Worm (Caenorhabditis elegans) whole organism, late embryonic: ENCODE measurements around the gene C31B8.1.
"Not testable (repeated sequence)": the region's sequence is repeated elsewhere in the genome, so short reads cannot be mapped to it uniquely, and the experiment has no call there.

Experiments used
- C08G9.2 ChIP-seq: sonication (generic microtip); optimal IDR thresholded peaks from 2 replicates; lab custom pipeline; 2016; ENCODE audit warnings: mild to moderate bottlenecking, missing genetic modification characterization, moderate library complexity, missing compliant biosample characterization
- F13H6.1 ChIP-seq: sonication (generic microtip); optimal IDR thresholded peaks from 2 replicates; lab custom pipeline; 2016; ENCODE audit warnings: missing genetic modification characterization, missing compliant biosample characterization
- K02D7.2 ChIP-seq: sonication (generic microtip); optimal IDR thresholded peaks from 2 replicates; lab custom pipeline; 2017; ENCODE audit warnings: mild to moderate bottlenecking, missing genetic modification characterization, missing compliant biosample characterization
- K09A11.1 ChIP-seq: sonication (generic microtip); optimal IDR thresholded peaks from 2 replicates; lab custom pipeline; 2017; ENCODE audit warnings: antibody characterized with exemption, mild to moderate bottlenecking, missing genetic modification characterization, missing compliant biosample characterization; ENCODE audit not compliant: insufficient read depth
- T23F11.4 ChIP-seq: fragments of 200-800 bp; sonication (Bioruptor generic); optimal IDR thresholded peaks from 2 replicates; lab custom pipeline; 2018; ENCODE audit warnings: mild to moderate bottlenecking, missing genetic modification characterization, missing compliant biosample characterization
- ahr-1 ChIP-seq: sonication (generic microtip); optimal IDR thresholded peaks from 2 replicates; lab custom pipeline; 2016; ENCODE audit warnings: missing genetic modification characterization, missing compliant biosample characterization
- ceh-14 ChIP-seq: sonication (generic microtip); optimal IDR thresholded peaks from 2 replicates; lab custom pipeline; 2016; ENCODE audit warnings: missing genotype, missing genetic modification characterization, missing compliant biosample characterization
- ceh-22 ChIP-seq: sonication (generic microtip); optimal IDR thresholded peaks from 2 replicates; lab custom pipeline; 2017; ENCODE audit warnings: missing biosample characterization, missing genetic modification characterization
- ceh-45 ChIP-seq: fragments of 200-800 bp; sonication (Bioruptor generic); IDR thresholded peaks from 2 replicates; pipeline ENCODE4 v1.3.6; 2022; ENCODE audit warnings: missing genetic modification reagents, missing genetic modification characterization, missing compliant biosample characterization
- ceh-6 ChIP-seq: fragments of 200-800 bp; sonication (Bioruptor generic); optimal IDR thresholded peaks from 2 replicates; lab custom pipeline; 2018; ENCODE audit warnings: mild to moderate bottlenecking, missing genetic modification characterization, missing compliant biosample characterization
- che-1 ChIP-seq: sonication (generic microtip); optimal IDR thresholded peaks from 2 replicates; lab custom pipeline; 2016; ENCODE audit warnings: mild to moderate bottlenecking, missing genetic modification characterization, missing compliant biosample characterization
- dmd-4 ChIP-seq: sonication (generic microtip); optimal IDR thresholded peaks from 2 replicates; lab custom pipeline; 2016; ENCODE audit warnings: borderline replicate concordance, missing genetic modification characterization, missing compliant biosample characterization
- dve-1 ChIP-seq: sonication (generic microtip); optimal IDR thresholded peaks from 2 replicates; lab custom pipeline; 2017; ENCODE audit warnings: antibody characterized with exemption, mild to moderate bottlenecking, missing genetic modification characterization, missing compliant biosample characterization
- elt-2 ChIP-seq: sonication (generic microtip); optimal IDR thresholded peaks from 2 replicates; lab custom pipeline; 2016; ENCODE audit warnings: missing genetic modification reagents, missing genetic modification characterization, missing compliant biosample characterization
- elt-4 ChIP-seq: sonication (generic microtip); optimal IDR thresholded peaks from 2 replicates; lab custom pipeline; 2016; ENCODE audit warnings: missing genetic modification characterization, missing compliant biosample characterization
- eyg-1 ChIP-seq: sonication (generic microtip); optimal IDR thresholded peaks from 2 replicates; lab custom pipeline; 2016; ENCODE audit warnings: missing genotype, missing genetic modification characterization, missing compliant biosample characterization
- fkh-10 ChIP-seq: fragments of 150-350 bp; optimal IDR thresholded peaks from 2 replicates; lab custom pipeline; 2014; ENCODE audit warnings: missing biosample characterization, missing genetic modification reagents, missing genetic modification characterization
- gmeb-2 ChIP-seq: sonication (generic microtip); optimal IDR thresholded peaks from 2 replicates; lab custom pipeline; 2016; ENCODE audit warnings: missing genetic modification characterization, inconsistent platforms, missing compliant biosample characterization
- hlh-13 ChIP-seq: fragments of 200-800 bp; sonication (Bioruptor generic); optimal IDR thresholded peaks from 2 replicates; lab custom pipeline; 2018; ENCODE audit warnings: mild to moderate bottlenecking, missing genetic modification characterization, missing compliant biosample characterization
- hlh-30 ChIP-seq: sonication (generic microtip); optimal IDR thresholded peaks from 2 replicates; lab custom pipeline; 2017; ENCODE audit warnings: antibody characterized with exemption, missing genetic modification characterization, missing compliant biosample characterization; ENCODE audit not compliant: insufficient read depth
- hlh-6 ChIP-seq: sonication (generic microtip); optimal IDR thresholded peaks from 2 replicates; lab custom pipeline; 2016; ENCODE audit warnings: missing genotype, missing genetic modification characterization, missing compliant biosample characterization
- lim-6 ChIP-seq: sonication (generic microtip); optimal IDR thresholded peaks from 2 replicates; lab custom pipeline; 2016; ENCODE audit warnings: missing genetic modification characterization, missing compliant biosample characterization
- lin-11 ChIP-seq: fragments of 200-800 bp; sonication (Bioruptor generic); optimal IDR thresholded peaks from 2 replicates; lab custom pipeline; 2018; ENCODE audit warnings: mild to moderate bottlenecking, missing genetic modification characterization, missing compliant biosample characterization
- nfya-1 ChIP-seq: sonication (generic microtip); optimal IDR thresholded peaks from 2 replicates; lab custom pipeline; 2017; ENCODE audit warnings: missing genetic modification characterization, mild to moderate bottlenecking, missing compliant biosample characterization, antibody characterized with exemption, moderate library complexity
- nhr-11 ChIP-seq: fragments of 150-350 bp; optimal IDR thresholded peaks from 2 replicates; lab custom pipeline; 2014; ENCODE audit warnings: missing biosample characterization, missing genetic modification characterization
- nhr-232 ChIP-seq: sonication (generic microtip); optimal IDR thresholded peaks from 2 replicates; lab custom pipeline; 2016; ENCODE audit warnings: missing genetic modification characterization, missing compliant biosample characterization
- npax-4 ChIP-seq: sonication (generic microtip); optimal IDR thresholded peaks from 2 replicates; lab custom pipeline; 2016; ENCODE audit warnings: missing genetic modification characterization, missing compliant biosample characterization
- odd-2 ChIP-seq: sonication (generic microtip); optimal IDR thresholded peaks from 2 replicates; lab custom pipeline; 2017; ENCODE audit warnings: antibody characterized with exemption, mild to moderate bottlenecking, missing genetic modification characterization, missing compliant biosample characterization
- pat-9 ChIP-seq: fragments of 200-800 bp; sonication (Bioruptor generic); optimal IDR thresholded peaks from 2 replicates; lab custom pipeline; 2018; ENCODE audit warnings: mild to moderate bottlenecking, missing genetic modification characterization, moderate library complexity, missing compliant biosample characterization
- pha-4 ChIP-seq: fragments of 150-350 bp; optimal IDR thresholded peaks from 2 replicates; lab custom pipeline; 2018; ENCODE audit warnings: missing biosample characterization, missing genetic modification reagents, missing genetic modification characterization
- ref-2 ChIP-seq: sonication (generic microtip); optimal IDR thresholded peaks from 2 replicates; lab custom pipeline; 2016; ENCODE audit warnings: missing genetic modification characterization, missing compliant biosample characterization
- sox-2 ChIP-seq: fragments of 200-800 bp; sonication (Bioruptor generic); IDR thresholded peaks from 2 replicates; pipeline ENCODE4 v1.3.6; 2022; ENCODE audit warnings: missing genetic modification reagents, missing genetic modification characterization, missing compliant biosample characterization
- syd-9 ChIP-seq: sonication (generic microtip); optimal IDR thresholded peaks from 2 replicates; lab custom pipeline; 2016; ENCODE audit warnings: mild to moderate bottlenecking, missing genetic modification characterization, moderate library complexity, missing compliant biosample characterization
- ttx-3 ChIP-seq: sonication (generic microtip); optimal IDR thresholded peaks from 2 replicates; lab custom pipeline; 2016; ENCODE audit warnings: missing genetic modification reagents, missing genetic modification characterization, missing compliant biosample characterization
- unc-3 ChIP-seq, 2 experiments: fragments of 200-800 bp in 1 of 2; sonication (Bioruptor generic) in 1 of 2; sonication (generic microtip) in 1 of 2; conservative IDR thresholded peaks in 1 of 2; optimal IDR thresholded peaks in 1 of 2; 2 replicates each; pipeline versions ENCODE4 v1.3.6 to Lab custom; 2016 to 2022; ENCODE audit warnings: missing compliant biosample characterization in 2 of 2, missing genetic modification characterization in 2 of 2, missing genetic modification reagents in 1 of 2
- unc-86 ChIP-seq: sonication (generic microtip); optimal IDR thresholded peaks from 2 replicates; lab custom pipeline; 2016; ENCODE audit warnings: missing genetic modification characterization, missing compliant biosample characterization
- zip-5 ChIP-seq: sonication (generic microtip); optimal IDR thresholded peaks from 2 replicates; lab custom pipeline; 2016; ENCODE audit warnings: missing genetic modification characterization, missing compliant biosample characterization
- ztf-16 ChIP-seq: sonication (generic microtip); optimal IDR thresholded peaks from 2 replicates; lab custom pipeline; 2017; ENCODE audit warnings: missing genetic modification characterization, missing compliant biosample characterization

The C31B8.1 gene

DNA sequence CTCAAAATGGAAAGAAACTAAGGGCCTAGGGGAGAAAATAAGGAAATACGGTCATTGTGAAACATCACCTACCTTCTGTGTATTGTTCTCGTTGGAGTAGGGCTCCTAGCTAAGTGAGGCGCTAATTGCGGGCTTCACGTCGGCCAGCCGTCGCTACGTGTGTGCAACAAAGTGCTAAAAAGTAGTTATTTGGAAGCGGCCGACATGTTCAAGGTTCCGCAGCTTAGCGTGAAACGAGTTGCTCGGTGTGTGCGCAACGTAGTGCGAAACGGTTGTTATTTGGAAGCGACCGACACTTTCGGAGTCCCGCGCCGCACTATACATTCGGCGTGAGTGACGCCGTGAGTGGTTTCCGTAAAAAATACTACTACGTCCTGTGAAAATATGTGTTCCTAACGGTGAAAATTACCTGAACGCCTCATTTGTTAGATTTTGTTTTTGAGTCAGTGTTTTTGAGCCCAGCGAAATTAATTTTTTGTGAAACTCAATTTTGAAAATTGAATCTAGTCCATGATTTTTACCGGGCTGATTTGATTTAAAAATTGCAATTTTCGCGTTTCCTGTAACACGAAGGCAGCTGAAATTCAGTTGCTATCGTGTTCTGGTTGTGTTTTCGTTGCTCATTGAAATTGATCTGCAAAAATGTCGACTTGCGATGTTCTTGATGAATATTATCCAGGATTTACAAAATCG is 40.1 kb downstream of the C31B8.1 start, which contains the start of gene srw-129:
srw-129 (plus strand) TSS at position 643 of the 693 bp plus-strand sequence.
- TF ChIP-seq C08G9.2 (tag; lab: Kevin White, UChicago) (no peak), odd-2 (tag; lab: Kevin White, UChicago) (no peak), dmd-4 (tag; lab: Kevin White, UChicago) (no peak), ahr-1 (tag; lab: Kevin White, UChicago) (no peak), lin-11 (tag; lab: Kevin White, UChicago) (no peak), elt-2 (tag; lab: Kevin White, UChicago) (no peak), hlh-6 (tag; lab: Kevin White, UChicago) (no peak), sox-2 (GFP tag; lab: Robert Waterston, UW) (no peak), lim-6 (tag; lab: Kevin White, UChicago) (no peak), fkh-10 (no peak), eyg-1 (tag; lab: Kevin White, UChicago) (no peak), pat-9 (tag; lab: Kevin White, UChicago) (no peak), ttx-3 (tag; lab: Kevin White, UChicago) (no peak), F13H6.1 (tag; lab: Kevin White, UChicago) (no peak)

DNA sequence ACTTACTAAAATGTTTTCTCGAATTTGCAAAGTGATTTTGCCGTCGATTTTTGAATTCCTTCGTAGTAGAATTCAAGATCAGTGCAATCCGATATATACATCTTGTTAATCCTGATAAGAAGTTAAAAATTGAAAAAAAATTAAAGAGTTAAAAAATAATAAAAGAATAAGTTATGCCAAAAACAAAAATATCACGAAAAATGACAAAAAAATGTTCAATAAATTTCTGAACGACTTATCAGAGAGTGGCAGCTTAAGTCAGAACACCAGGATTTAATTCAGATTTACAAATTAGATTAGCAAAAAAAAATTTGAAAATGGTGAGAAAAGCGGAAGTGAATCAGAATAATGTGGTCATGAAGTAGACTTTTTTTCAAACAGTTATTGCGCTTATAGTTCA is 43.9 kb downstream of the C31B8.1 start, which contains the start of gene srw-123:
srw-123 (minus strand) TSS at position 101 of the 400 bp plus-strand sequence.
- not testable (repeated sequence) for TF ChIP-seq nfya-1, hlh-30, elt-4 (tag; lab: Kevin White, UChicago)

DNA sequence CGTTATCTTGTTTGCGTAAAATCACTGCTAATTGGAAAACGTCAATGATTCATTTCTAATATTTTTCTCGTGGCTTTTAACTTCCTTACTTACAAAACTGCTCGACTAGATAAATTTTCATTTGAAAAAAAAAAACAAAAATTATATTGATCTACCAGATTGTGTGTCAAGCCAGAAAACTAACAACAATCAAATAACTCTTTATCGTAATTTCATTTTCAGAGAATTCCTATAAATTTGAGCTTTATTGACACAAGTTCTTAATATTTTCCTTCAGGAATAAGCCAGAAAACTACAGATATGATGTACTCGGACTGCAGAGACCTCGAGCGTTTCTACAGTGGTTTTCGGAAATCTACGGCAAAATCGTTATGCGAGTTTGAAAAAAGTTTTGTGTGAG is 44.9 kb downstream of the C31B8.1 start, which contains the start of gene srw-124:
srw-124 (plus strand) TSS at position 301 of the 400 bp plus-strand sequence.
- TF ChIP-seq ceh-6 (no peak), syd-9 (no peak), ahr-1 (tag; lab: Kevin White, UChicago) (no peak), K02D7.2 (tag; lab: Kevin White, UChicago) (no peak), eyg-1 (tag; lab: Kevin White, UChicago) (no peak), dve-1 (tag; lab: Kevin White, UChicago) (no peak), ceh-22 (tag; lab: Kevin White, UChicago) (no peak), zip-5 (tag; lab: Kevin White, UChicago) (no peak), ttx-3 (tag; lab: Kevin White, UChicago) (no peak), unc-3 (GFP tag; conservative IDR thresholded peaks at IDR 0.05; lab: Robert Waterston, UW) (no peak), unc-3 (tag; optimal IDR thresholded peaks at IDR 0.05; lab: Kevin White, UChicago) (no peak), ztf-16 (no peak)

DNA sequence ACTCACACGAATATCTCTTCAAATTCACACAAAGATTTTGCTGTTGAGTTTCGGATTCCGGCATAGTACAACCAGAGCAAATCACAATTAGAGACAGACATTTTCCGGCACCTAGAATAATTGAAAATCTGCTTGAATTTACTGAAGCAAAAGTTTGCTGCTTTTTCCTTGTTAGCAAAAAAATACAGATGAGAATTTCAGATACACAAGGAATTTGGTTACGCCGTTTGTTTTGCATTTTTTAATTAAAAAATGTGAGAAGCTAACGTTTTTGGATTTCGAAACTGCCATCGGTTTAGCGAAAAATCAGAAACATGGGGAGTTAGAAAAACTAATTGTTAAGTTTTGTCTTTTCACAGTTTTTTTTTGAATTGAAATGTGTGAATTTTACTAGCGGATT is 48.6 kb downstream of the C31B8.1 start, which contains the start of gene srw-118:
srw-118 (minus strand) TSS at position 101 of the 400 bp plus-strand sequence.
- TF ChIP-seq unc-3 (GFP tag; conservative IDR thresholded peaks at IDR 0.05; lab: Robert Waterston, UW), result no peak
- no peak for TF ChIP-seq unc-3 (tag; optimal IDR thresholded peaks at IDR 0.05; lab: Kevin White, UChicago)
- TF ChIP-seq F13H6.1 (tag; lab: Kevin White, UChicago), result no peak
- TF ChIP-seq lin-11 (tag; lab: Kevin White, UChicago), result no peak
- TF ChIP-seq ceh-45 (GFP tag; lab: Robert Waterston, UW), result no peak
- TF ChIP-seq gmeb-2 (tag; lab: Kevin White, UChicago), result no peak
- no peak for TF ChIP-seq ceh-14 (tag; lab: Kevin White, UChicago)
- no peak for TF ChIP-seq nhr-11
- no peak for TF ChIP-seq npax-4 (tag; lab: Kevin White, UChicago)
- TF ChIP-seq che-1 (tag; lab: Kevin White, UChicago), result no peak
- TF ChIP-seq nhr-232 (tag; lab: Kevin White, UChicago), result no peak
- no peak for TF ChIP-seq pha-4 (tag; lab: Kevin White, UChicago)
- no peak for TF ChIP-seq K09A11.1
- TF ChIP-seq ref-2, result no peak
- TF ChIP-seq T23F11.4 (GFP tag; lab: Kevin White, UChicago), result no peak
- TF ChIP-seq hlh-30 (tag; lab: Kevin White, UChicago), result no peak
- no peak for TF ChIP-seq syd-9
- TF ChIP-seq hlh-13 (GFP tag; lab: Kevin White, UChicago), result no peak
- no peak for TF ChIP-seq unc-86
